Fruit fly (Drosophila melanogaster): ENCODE results near the gene Fum2.

Fum2 gene

DNA sequence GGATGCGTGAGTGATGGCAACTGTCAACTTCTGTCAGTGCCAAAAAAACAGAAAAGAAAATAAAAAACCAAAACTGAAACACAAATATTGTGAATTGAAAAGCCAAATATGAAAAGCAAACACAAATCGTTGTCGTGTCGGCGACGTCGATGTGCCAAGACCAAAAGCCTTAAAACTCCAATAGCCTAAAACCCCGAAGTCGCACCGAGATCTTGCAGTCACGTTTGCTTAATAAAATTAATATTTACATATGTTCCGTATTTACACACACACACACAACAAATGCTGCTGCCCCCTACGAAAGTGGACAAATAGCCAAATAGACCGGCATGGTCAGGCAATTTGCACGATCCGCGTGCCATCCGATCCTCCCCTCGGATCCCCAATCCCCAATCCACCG is 43.4 kb upstream of the Fum2 start (continued):
- TF ChIP-seq zfh2 (GFP tag; optimal IDR thresholded peaks at IDR 0.05) (no peak), wek (GFP tag; optimal IDR thresholded peaks at IDR 0.05) (peak; percentile 15)

DNA sequence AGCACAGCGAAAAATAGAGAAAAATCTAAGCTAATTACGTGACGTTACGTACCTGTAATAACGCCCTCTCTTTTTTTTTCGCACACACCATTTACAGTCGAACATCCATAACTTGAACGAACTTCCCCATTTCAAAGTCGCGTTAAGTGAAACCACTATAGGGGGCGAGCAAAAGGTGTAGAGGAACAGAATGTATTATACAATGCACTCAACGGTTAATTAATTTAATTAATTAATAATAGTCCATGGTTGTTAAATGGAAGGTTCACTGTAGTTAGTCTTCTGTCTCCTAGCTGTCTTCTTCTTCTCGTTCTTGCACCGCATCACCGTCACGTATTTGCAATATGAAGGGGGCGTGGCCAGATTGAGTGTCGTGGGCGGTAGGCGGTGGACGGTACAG is 40.0 kb upstream of the Fum2 start:
- TF ChIP-seq Usf (GFP tag; optimal IDR thresholded peaks at IDR 0.05) (no peak), fd102C (GFP tag; optimal IDR thresholded peaks at IDR 0.05) (no peak), CG4730 (GFP tag; IDR thresholded peaks at IDR 0.05) (no peak), CG10209 (GFP tag; optimal IDR thresholded peaks at IDR 0.05) (no peak), pnt (GFP tag; optimal IDR thresholded peaks at IDR 0.05) (no peak), ci (GFP tag; IDR thresholded peaks at IDR 0.05) (no peak), CG13624 (GFP tag; optimal IDR thresholded peaks at IDR 0.05) (no peak), prd (optimal IDR thresholded peaks at IDR 0.05) (no peak), prd (GFP tag; IDR thresholded peaks at IDR 0.05) (peak; percentile 39; the same call in 1 of the 3 replicates), CG10543 (GFP tag; optimal IDR thresholded peaks at IDR 0.05) (no peak), NC2α (GFP tag; optimal IDR thresholded peaks at IDR 0.05) (no peak), BEAF-32 (GFP tag; optimal IDR thresholded peaks at IDR 0.05) (no peak), dpn (GFP tag; optimal IDR thresholded peaks at IDR 0.05) (no peak), grau (tag; optimal IDR thresholded peaks at IDR 0.05) (peak; percentile 59), insv (GFP tag; optimal IDR thresholded peaks at IDR 0.05) (no peak), trh (GFP tag; optimal IDR thresholded peaks at IDR 0.05) (no peak), Kr (GFP tag; optimal IDR thresholded peaks at IDR 0.05) (no peak), Drgx (GFP tag; IDR thresholded peaks at IDR 0.05) (peak; percentile 71), kni (GFP tag; optimal IDR thresholded peaks at IDR 0.05) (no peak), usp (GFP tag; optimal IDR thresholded peaks at IDR 0.05) (no peak), CG34422 (GFP tag; IDR thresholded peaks at IDR 0.05) (no peak), CG6175 (GFP tag; IDR thresholded peaks at IDR 0.05) (no peak), CG11696 (GFP tag; IDR thresholded peaks at IDR 0.05) (no peak), CG14860 (GFP tag; IDR thresholded peaks at IDR 0.05; ENCODE audit: partially characterized antibody) (no peak), CG11504 (tag; optimal IDR thresholded peaks at IDR 0.05) (peak; percentile 35), CG9215 (GFP tag; IDR thresholded peaks at IDR 0.05) (no peak), aop (GFP tag; IDR thresholded peaks at IDR 0.05) (no peak), pan (optimal IDR thresholded peaks at IDR 0.05) (no peak), pan (GFP tag; optimal IDR thresholded peaks at IDR 0.05 in 1 of 2, IDR thresholded peaks at IDR 0.05 in 1 of 2) (no peak), ind (GFP tag; optimal IDR thresholded peaks at IDR 0.05) (no peak), CG14965 (GFP tag; optimal IDR thresholded peaks at IDR 0.05; ENCODE audit: borderline replicate concordance) (no peak), CG8765 (GFP tag; IDR thresholded peaks at IDR 0.05) (no peak), ap (GFP tag; IDR thresholded peaks at IDR 0.05) (no peak), sens (GFP tag) (peak; percentile 8), CG8089 (GFP tag; optimal IDR thresholded peaks at IDR 0.05) (no peak), chm (GFP tag; IDR thresholded peaks at IDR 0.05) (no peak), CG2116 (GFP tag; optimal IDR thresholded peaks at IDR 0.05) (no peak), CG1603 (tag; optimal IDR thresholded peaks at IDR 0.05) (no peak), mirr (GFP tag; optimal IDR thresholded peaks at IDR 0.05) (no peak), zf30C (GFP tag; optimal IDR thresholded peaks at IDR 0.05) (no peak), CG8281 (tag; optimal IDR thresholded peaks at IDR 0.05) (no peak), Ada2b (GFP tag; IDR thresholded peaks at IDR 0.05) (no peak), onecut (GFP tag; IDR thresholded peaks at IDR 0.05) (no peak), CG42726 (GFP tag; IDR thresholded peaks at IDR 0.05; ENCODE audit: partially characterized antibody) (no peak), row (GFP tag; IDR thresholded peaks at IDR 0.05) (0 out of 3 replicates have a peak, but pooled peaks have one; percentile 26), CG12391 (tag; optimal IDR thresholded peaks at IDR 0.05) (no peak), CG15479 (GFP tag; optimal IDR thresholded peaks at IDR 0.05) (no peak), p53 (GFP tag; optimal IDR thresholded peaks at IDR 0.05) (no peak), oc (tag; optimal IDR thresholded peaks at IDR 0.05) (no peak)
